Fruit fly (Drosophila melanogaster): Measurements from ENCODE around the gene sfl.

DNA sequence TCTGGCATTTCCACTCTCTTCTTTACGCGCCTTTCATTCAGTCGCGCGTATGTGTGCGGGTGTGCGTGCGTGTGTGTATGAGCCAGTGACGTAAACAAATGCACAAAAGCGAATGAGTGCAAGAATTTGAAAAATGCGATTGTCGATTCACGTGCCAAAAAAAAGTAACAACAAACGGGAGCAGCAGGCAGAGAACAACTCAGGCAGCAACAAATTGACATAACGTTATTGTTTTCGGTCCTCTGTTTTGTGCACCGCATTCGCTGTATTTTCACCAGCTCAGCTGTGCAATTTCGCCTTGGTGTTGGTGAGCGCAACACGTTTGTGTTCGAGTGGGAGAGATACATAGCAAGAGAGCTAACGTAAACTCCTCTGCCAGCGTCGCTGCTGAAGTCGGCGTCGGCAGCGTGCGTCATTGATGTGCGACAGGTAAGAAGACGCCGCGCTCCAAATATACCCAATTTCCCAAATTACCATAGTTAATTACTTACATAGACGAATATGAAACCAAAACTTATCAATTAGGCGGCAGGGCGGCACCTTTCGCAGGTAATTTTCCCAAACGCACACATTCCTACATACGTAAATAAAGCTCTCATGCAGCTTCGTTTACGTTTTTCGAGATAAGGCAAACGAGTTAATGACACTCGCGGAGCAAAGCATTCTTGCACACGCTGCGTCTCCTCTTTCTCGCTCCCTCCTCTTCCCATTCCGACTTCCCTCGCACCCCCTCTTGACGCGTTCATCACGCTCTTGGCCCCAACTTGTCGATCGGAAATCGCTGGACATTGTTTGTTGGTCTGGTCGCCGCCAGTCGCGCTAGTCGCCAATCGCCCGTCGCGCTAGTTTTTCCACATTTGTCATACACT, 807 bp downstream of the sfl start:
- TF ChIP-seq CG16815 (GFP tag; optimal IDR thresholded peaks at IDR 0.05) (no peak), CG12155 (GFP tag; optimal IDR thresholded peaks at IDR 0.05) (no peak), CG10543 (GFP tag; optimal IDR thresholded peaks at IDR 0.05) (peak; percentile 1), sim (GFP tag; IDR thresholded peaks at IDR 0.05) (no peak), CHES-1-like (GFP tag; optimal IDR thresholded peaks at IDR 0.05) (peak; percentile 7), CG11247 (GFP tag; IDR thresholded peaks at IDR 0.05) (no peak), CG3407 (GFP tag; optimal IDR thresholded peaks at IDR 0.05) (no peak)
